Worm (Caenorhabditis elegans): ENCODE measurements around the gene pals-37.

Gene pals-37

ce11 chrV:12414362-12414761 is 27.0 kb downstream of the pals-37 start:
- no peak for TF ChIP-seq W03F9.2 (tag; optimal IDR thresholded peaks at IDR 0.05)
- no peak for TF ChIP-seq dao-5 (tag; optimal IDR thresholded peaks at IDR 0.05)
- no peak for TF ChIP-seq him-1 (tag; optimal IDR thresholded peaks at IDR 0.05)

ce11 chrV:12413651-12414114 is 27.6 kb downstream of the pals-37 start, which contains the start of gene cdr-6:
cdr-6 (minus strand) TSS chrV:12413701.
- TF ChIP-seq dao-5 (tag; optimal IDR thresholded peaks at IDR 0.05) (no peak), W03F9.2 (tag; optimal IDR thresholded peaks at IDR 0.05) (no peak), him-1 (tag; optimal IDR thresholded peaks at IDR 0.05) (no peak)

- TF ChIP-seq W03F9.2 (tag; optimal IDR thresholded peaks at IDR 0.05) (no peak), dao-5 (tag; optimal IDR thresholded peaks at IDR 0.05) (no peak), him-1 (tag; optimal IDR thresholded peaks at IDR 0.05) (no peak)
Measured at ce11 chrV:12412321-12412720, 29.0 kb downstream of the pals-37 start.

- TF ChIP-seq dao-5 (tag; optimal IDR thresholded peaks at IDR 0.05), result no peak
- no peak for TF ChIP-seq him-1 (tag; optimal IDR thresholded peaks at IDR 0.05)
- TF ChIP-seq W03F9.2 (tag; optimal IDR thresholded peaks at IDR 0.05), result no peak
Measured at ce11 chrV:12411909-12412308, 29.4 kb downstream of the pals-37 start, which contains the start of gene cdr-7. cdr-7 (minus strand) TSS chrV:12412113.

- TF ChIP-seq him-1 (tag; optimal IDR thresholded peaks at IDR 0.05) (no peak), dao-5 (tag; optimal IDR thresholded peaks at IDR 0.05) (no peak), W03F9.2 (tag; optimal IDR thresholded peaks at IDR 0.05) (no peak)
Measured at ce11 chrV:12410416-12411001, 30.8 kb downstream of the pals-37 start, which contains the start of gene hrg-2. hrg-2 (minus strand) TSS chrV:12410513.

ce11 chrV:12408996-12409395 is 32.3 kb downstream of the pals-37 start:
- TF ChIP-seq dao-5 (tag; optimal IDR thresholded peaks at IDR 0.05), result no peak
- TF ChIP-seq W03F9.2 (tag; optimal IDR thresholded peaks at IDR 0.05), result no peak
- no peak for TF ChIP-seq him-1 (tag; optimal IDR thresholded peaks at IDR 0.05)

- TF ChIP-seq W03F9.2 (tag; optimal IDR thresholded peaks at IDR 0.05) (no peak), dao-5 (tag; optimal IDR thresholded peaks at IDR 0.05) (no peak), him-1 (tag; optimal IDR thresholded peaks at IDR 0.05) (no peak)
Measured at ce11 chrV:12408525-12408924, 32.8 kb downstream of the pals-37 start, which contains the start of gene cdr-4. cdr-4 (minus strand) TSS chrV:12408625.

- TF ChIP-seq him-1 (tag; optimal IDR thresholded peaks at IDR 0.05) (no peak), dao-5 (tag; optimal IDR thresholded peaks at IDR 0.05) (no peak), W03F9.2 (tag; optimal IDR thresholded peaks at IDR 0.05) (no peak)
Measured at ce11 chrV:12406514-12406913, 34.8 kb downstream of the pals-37 start.

ce11 chrV:12405929-12406328 is 35.4 kb downstream of the pals-37 start, which contains the start of gene K01D12.10:
K01D12.10 (plus strand) TSS chrV:12406229.
- TF ChIP-seq him-1 (tag; optimal IDR thresholded peaks at IDR 0.05) (no peak), dao-5 (tag; optimal IDR thresholded peaks at IDR 0.05) (no peak), W03F9.2 (tag; optimal IDR thresholded peaks at IDR 0.05) (no peak)

ce11 chrV:12404544-12404943 is 36.8 kb downstream of the pals-37 start, which contains the start of gene K01D12.9:
K01D12.9 (minus strand) TSS chrV:12404644.
- TF ChIP-seq dao-5 (tag; optimal IDR thresholded peaks at IDR 0.05) (no peak), W03F9.2 (tag; optimal IDR thresholded peaks at IDR 0.05) (no peak), him-1 (tag; optimal IDR thresholded peaks at IDR 0.05) (no peak)

- no peak for TF ChIP-seq dao-5 (tag; optimal IDR thresholded peaks at IDR 0.05)
- no peak for TF ChIP-seq him-1 (tag; optimal IDR thresholded peaks at IDR 0.05)
- TF ChIP-seq W03F9.2 (tag; optimal IDR thresholded peaks at IDR 0.05), result no peak
Measured at ce11 chrV:12402355-12402754, 39.0 kb downstream of the pals-37 start, which contains the start of gene K01D12.8. K01D12.8 (plus strand) TSS chrV:12402655.

- TF ChIP-seq dao-5 (tag; optimal IDR thresholded peaks at IDR 0.05) (no peak), him-1 (tag; optimal IDR thresholded peaks at IDR 0.05) (no peak)
Measured at ce11 chrV:12401383-12401782, 39.9 kb downstream of the pals-37 start, which contains the start of gene K01D12.7. K01D12.7 (minus strand) TSS chrV:12401483.

- no peak for TF ChIP-seq him-1 (tag; optimal IDR thresholded peaks at IDR 0.05)
- no peak for TF ChIP-seq W03F9.2 (tag; optimal IDR thresholded peaks at IDR 0.05)
- TF ChIP-seq dao-5 (tag; optimal IDR thresholded peaks at IDR 0.05), result no peak
Measured at ce11 chrV:12400677-12401236, 40.6 kb downstream of the pals-37 start, which contains the start of the genes K01D12.20 and miga-1. K01D12.20 (minus strand) TSS chrV:12400814. miga-1 (minus strand) TSS chrV:12400859.

- no peak for TF ChIP-seq him-1 (tag; optimal IDR thresholded peaks at IDR 0.05)
- no peak for TF ChIP-seq W03F9.2 (tag; optimal IDR thresholded peaks at IDR 0.05)
- no peak for TF ChIP-seq dao-5 (tag; optimal IDR thresholded peaks at IDR 0.05)
Measured at ce11 chrV:12397545-12397944, 43.8 kb downstream of the pals-37 start, which contains the start of gene K01D12.5. K01D12.5 (plus strand) TSS chrV:12397845.

Data from whole organism, L4/young adult.